Worm (Caenorhabditis elegans) whole organism, late embryonic: Measurements from ENCODE around the gene ect-2.

Experiments used
- ama-1 ChIP-seq: fragments of 150-350 bp; optimal IDR thresholded peaks from 2 replicates; lab custom pipeline; 2014
- ceh-22 ChIP-seq: sonication (generic microtip); optimal IDR thresholded peaks from 2 replicates; lab custom pipeline; 2017; ENCODE audit warnings: missing biosample characterization, missing genetic modification characterization
- che-1 ChIP-seq: sonication (generic microtip); optimal IDR thresholded peaks from 2 replicates; lab custom pipeline; 2016; ENCODE audit warnings: mild to moderate bottlenecking, missing genetic modification characterization, missing compliant biosample characterization
- fkh-10 ChIP-seq: fragments of 150-350 bp; optimal IDR thresholded peaks from 2 replicates; lab custom pipeline; 2014; ENCODE audit warnings: missing biosample characterization, missing genetic modification reagents, missing genetic modification characterization
- nhr-11 ChIP-seq: fragments of 150-350 bp; optimal IDR thresholded peaks from 2 replicates; lab custom pipeline; 2014; ENCODE audit warnings: missing biosample characterization, missing genetic modification characterization
- nhr-232 ChIP-seq: sonication (generic microtip); optimal IDR thresholded peaks from 2 replicates; lab custom pipeline; 2016; ENCODE audit warnings: missing genetic modification characterization, missing compliant biosample characterization
- ref-2 ChIP-seq: sonication (generic microtip); optimal IDR thresholded peaks from 2 replicates; lab custom pipeline; 2016; ENCODE audit warnings: missing genetic modification characterization, missing compliant biosample characterization
- sox-4 ChIP-seq: sonication (generic microtip); optimal IDR thresholded peaks from 2 replicates; lab custom pipeline; 2017; ENCODE audit warnings: mild to moderate bottlenecking, missing genetic modification characterization, inconsistent platforms, missing compliant biosample characterization

- TF ChIP-seq nhr-232 (tag; lab: Kevin White, UChicago) (no peak), nhr-11 (no peak), ref-2 (tag; lab: Kevin White, UChicago) (peak; percentile 47), ceh-22 (tag; lab: Kevin White, UChicago) (no peak), che-1 (tag; lab: Kevin White, UChicago) (no peak), sox-4 (tag; lab: Kevin White, UChicago) (no peak), ama-1 (lab: Kevin White, UChicago) (no peak), fkh-10 (no peak)
Measured at ce11 chrII:10784780-10785463, 1.2 kb upstream of the ect-2 start, which contains the start of gene cdl-1.
